Worm (Caenorhabditis elegans) whole organism, L2 larva: ENCODE measurements around the gene dmsr-7.

Experiments
- aly-2 ChIP-seq: fragments of 150-350 bp; optimal IDR thresholded peaks from 2 replicates; lab custom pipeline; 2014; ENCODE audit warnings: missing biosample characterization, missing genetic modification characterization
- ceh-82 ChIP-seq: fragments of 150-350 bp; optimal IDR thresholded peaks from 2 replicates; lab custom pipeline; 2014; ENCODE audit warnings: missing biosample characterization, missing genetic modification characterization
- egl-27 ChIP-seq: sonication (generic microtip); optimal IDR thresholded peaks from 3 replicates; lab custom pipeline; 2017; ENCODE audit warnings: missing biosample characterization, missing genetic modification reagents, missing genetic modification characterization
- elt-3 ChIP-seq: sonication (generic microtip); optimal IDR thresholded peaks from 2 replicates; lab custom pipeline; 2017; ENCODE audit warnings: missing biosample characterization, missing genetic modification characterization
- lin-39 ChIP-seq: fragments of 150-350 bp; optimal IDR thresholded peaks from 2 replicates; lab custom pipeline; 2014; ENCODE audit warnings: missing biosample characterization, missing genetic modification reagents, missing genetic modification characterization
- nhr-23 ChIP-seq: fragments of 150-350 bp; optimal IDR thresholded peaks from 2 replicates; lab custom pipeline; 2014; ENCODE audit warnings: missing biosample characterization, missing genetic modification reagents, missing genetic modification characterization
- nhr-237 ChIP-seq: fragments of 150-350 bp; optimal IDR thresholded peaks from 2 replicates; lab custom pipeline; 2014; ENCODE audit warnings: missing biosample characterization, missing genetic modification characterization
- skn-1 ChIP-seq: sonication (generic microtip); optimal IDR thresholded peaks from 2 replicates; lab custom pipeline; 2017; ENCODE audit warnings: missing biosample characterization, missing genetic modification characterization
- snpc-4 ChIP-seq: fragments of 150-350 bp; optimal IDR thresholded peaks from 2 replicates; lab custom pipeline; 2014; ENCODE audit warnings: missing biosample characterization, missing genetic modification characterization
- unc-39 ChIP-seq: fragments of 150-350 bp; optimal IDR thresholded peaks from 2 replicates; lab custom pipeline; 2014; ENCODE audit warnings: missing biosample characterization, missing genetic modification characterization
- unc-55 ChIP-seq: fragments of 150-350 bp; sonication (generic microtip); optimal IDR thresholded peaks from 3 replicates; lab custom pipeline; 2014; ENCODE audit warnings: missing biosample characterization, missing genetic modification reagents, missing genetic modification characterization

- TF ChIP-seq lin-39 (tag; lab: Kevin White, UChicago) (no peak), unc-39 (tag; lab: Kevin White, UChicago) (no peak), elt-3 (tag; lab: Kevin White, UChicago) (no peak), snpc-4 (tag; lab: Kevin White, UChicago) (no peak), egl-27 (tag; lab: Kevin White, UChicago) (no peak), unc-55 (no peak), ceh-82 (tag; lab: Kevin White, UChicago) (no peak), skn-1 (tag; lab: Kevin White, UChicago) (no peak), nhr-23 (tag; lab: Kevin White, UChicago) (no peak), aly-2 (tag; lab: Kevin White, UChicago) (no peak), nhr-237 (no peak)
Observed at ce11 chrV:5419915-5420314, 14.8 kb downstream of the dmsr-7 start, which contains the start of gene F08F3.6.
